Fruit fly (Drosophila melanogaster) whole organism, embryonic: Measurements from ENCODE around the gene Tsp29Fb.

Experiments
- Abd-B ChIP-seq: fragments of 200-800 bp; sonication (Bioruptor generic); optimal IDR thresholded peaks from 2 replicates; lab custom pipeline; 2018; ENCODE audit warnings: missing biosample characterization, mild to moderate bottlenecking, missing genetic modification characterization, moderate library complexity
- Antp ChIP-seq: fragments of 200-800 bp; sonication (Bioruptor generic); optimal IDR thresholded peaks from 3 replicates; lab custom pipeline; 2016; ENCODE audit warnings: missing biosample characterization, missing genetic modification characterization
- Asciz ChIP-seq: fragments of 200-800 bp; sonication (Bioruptor generic); optimal IDR thresholded peaks from 2 replicates; lab custom pipeline; 2017; ENCODE audit warnings: missing biosample characterization, mild to moderate bottlenecking, missing genetic modification characterization, missing genetic modification reagents
- Atf3 ChIP-seq: fragments of 200-800 bp; sonication (Bioruptor generic); optimal IDR thresholded peaks from 3 replicates; lab custom pipeline; 2016; ENCODE audit warnings: missing biosample characterization, missing genetic modification characterization
- CG10366 ChIP-seq: fragments of 200-800 bp; sonication (Bioruptor generic); IDR thresholded peaks from 2 replicates; pipeline ENCODE4 v1.3.6; 2022; ENCODE audit warnings: missing biosample characterization, missing genetic modification characterization
- CG10462 ChIP-seq: fragments of 200-800 bp; sonication (Bioruptor generic); optimal IDR thresholded peaks from 2 replicates; lab custom pipeline; 2016; ENCODE audit warnings: missing biosample characterization, missing genetic modification characterization
- CG10654 ChIP-seq: fragments of 200-800 bp; sonication (Bioruptor generic); optimal IDR thresholded peaks from 2 replicates; lab custom pipeline; 2016; ENCODE audit warnings: missing biosample characterization, missing genetic modification characterization
- CG14050 ChIP-seq: fragments of 200-800 bp; sonication (Bioruptor generic); IDR thresholded peaks from 3 replicates; pipeline ENCODE4 v1.3.6; 2022; ENCODE audit warnings: missing biosample characterization, missing genetic modification characterization
- CG14710 ChIP-seq: fragments of 200-800 bp; sonication (Bioruptor generic); optimal IDR thresholded peaks from 3 replicates; lab custom pipeline; 2019; ENCODE audit warnings: missing biosample characterization, mild to moderate bottlenecking, missing genetic modification characterization, moderate library complexity
- CG16813 ChIP-seq: fragments of 200-800 bp; sonication (Bioruptor generic); IDR thresholded peaks from 3 replicates; pipeline ENCODE4 v1.3.6; 2022; ENCODE audit warnings: missing biosample characterization, missing genetic modification characterization; ENCODE audit not compliant: partially characterized antibody
- CG2678 ChIP-seq: fragments of 200-800 bp; sonication (Bioruptor generic); optimal IDR thresholded peaks from 3 replicates; lab custom pipeline; 2019; ENCODE audit warnings: missing biosample characterization, mild to moderate bottlenecking, missing genetic modification characterization, moderate library complexity
- CG32767 ChIP-seq: fragments of 200-800 bp; sonication (Bioruptor generic); IDR thresholded peaks from 2 replicates; pipeline ENCODE4 v1.3.6; 2022; ENCODE audit warnings: missing biosample characterization, missing genetic modification characterization
- CG3281 ChIP-seq: fragments of 200-800 bp; sonication (Bioruptor generic); optimal IDR thresholded peaks from 3 replicates; lab custom pipeline; 2017; ENCODE audit warnings: missing biosample characterization, mild to moderate bottlenecking, missing genetic modification characterization
- CG3838 ChIP-seq: fragments of 200-800 bp; sonication (Bioruptor generic); optimal IDR thresholded peaks from 3 replicates; lab custom pipeline; 2016; ENCODE audit warnings: missing biosample characterization, missing genetic modification characterization
- CG4854 ChIP-seq: fragments of 200-800 bp; sonication (Bioruptor generic); optimal IDR thresholded peaks from 2 replicates; lab custom pipeline; 2016; ENCODE audit warnings: missing biosample characterization, missing genetic modification characterization, inconsistent platforms
- CG7271 ChIP-seq: fragments of 200-800 bp; sonication (Bioruptor generic); optimal IDR thresholded peaks from 2 replicates; lab custom pipeline; 2018; ENCODE audit warnings: missing biosample characterization, mild to moderate bottlenecking, missing genetic modification characterization, moderate library complexity
- CG7357 ChIP-seq: fragments of 200-800 bp; sonication (Bioruptor generic); IDR thresholded peaks from 3 replicates; pipeline ENCODE4 v1.3.6; 2022; ENCODE audit warnings: missing biosample characterization, missing genetic modification characterization
- CG7372 ChIP-seq: fragments of 200-800 bp; sonication (Bioruptor generic); IDR thresholded peaks from 2 replicates; pipeline ENCODE4 v1.3.6; 2022; ENCODE audit warnings: missing biosample characterization, missing genetic modification characterization
- CG8924 ChIP-seq: fragments of 200-800 bp; optimal IDR thresholded peaks from 3 replicates; lab custom pipeline; 2019; ENCODE audit warnings: missing biosample characterization, mild to moderate bottlenecking, missing genetic modification characterization, moderate library complexity
- CG9817 ChIP-seq: fragments of 200-800 bp; sonication (Bioruptor generic); optimal IDR thresholded peaks from 2 replicates; lab custom pipeline; 2018; ENCODE audit warnings: missing biosample characterization, mild to moderate bottlenecking, missing genetic modification characterization, moderate library complexity
- D19A ChIP-seq: fragments of 200-800 bp; optimal IDR thresholded peaks from 3 replicates; lab custom pipeline; 2019; ENCODE audit warnings: missing biosample characterization, mild to moderate bottlenecking, missing genetic modification characterization, moderate library complexity
- E2f2 ChIP-seq: fragments of 200-800 bp; sonication (Bioruptor generic); IDR thresholded peaks from 2 replicates; pipeline ENCODE4 v1.3.6; 2022; ENCODE audit warnings: missing biosample characterization, missing genetic modification characterization
- Ets97D ChIP-seq: fragments of 200-800 bp; sonication (Bioruptor generic); optimal IDR thresholded peaks from 3 replicates; lab custom pipeline; 2016; ENCODE audit warnings: missing biosample characterization, missing genetic modification characterization
- H2.0 ChIP-seq: fragments of 200-800 bp; sonication (Bioruptor generic); IDR thresholded peaks from 2 replicates; pipeline ENCODE4 v1.3.6; 2022; ENCODE audit warnings: missing biosample characterization, missing genetic modification characterization
- HmgZ ChIP-seq: fragments of 200-800 bp; sonication (Bioruptor generic); optimal IDR thresholded peaks from 2 replicates; lab custom pipeline; 2018; ENCODE audit warnings: missing biosample characterization, mild to moderate bottlenecking, missing genetic modification characterization
- Hr78 ChIP-seq, 2 experiments: fragments of 200-800 bp in 1 of 2; fragments of >200 bp in 1 of 2; sonication (Bioruptor generic) in 1 of 2; optimal IDR thresholded peaks; 2 replicates each; lab custom pipeline; 2017 to 2019; ENCODE audit warnings: missing biosample characterization in 2 of 2, missing genetic modification characterization in 2 of 2, mild to moderate bottlenecking in 1 of 2, moderate library complexity in 1 of 2
- PHDP ChIP-seq: fragments of 200-800 bp; sonication (Bioruptor generic); optimal IDR thresholded peaks from 3 replicates; lab custom pipeline; 2018; ENCODE audit warnings: missing biosample characterization, mild to moderate bottlenecking, missing genetic modification characterization, moderate library complexity
- Six4 ChIP-seq: fragments of 200-800 bp; sonication (Bioruptor generic); optimal IDR thresholded peaks from 2 replicates; lab custom pipeline; 2016; ENCODE audit warnings: missing biosample characterization, missing genetic modification characterization
- Sox102F ChIP-seq: fragments of 200-800 bp; sonication (Bioruptor generic); optimal IDR thresholded peaks from 2 replicates; lab custom pipeline; 2018; ENCODE audit warnings: missing biosample characterization, mild to moderate bottlenecking, missing genetic modification characterization, moderate library complexity
- Taf1 ChIP-seq: fragments of 200-800 bp; sonication (Bioruptor generic); IDR thresholded peaks from 2 replicates; pipeline ENCODE4 v1.3.6; 2022; ENCODE audit warnings: missing biosample characterization, missing genetic modification characterization
- Xrp1 ChIP-seq: fragments of 200-800 bp; sonication (Bioruptor generic); IDR thresholded peaks from 2 replicates; pipeline ENCODE4 v1.3.6; 2022; ENCODE audit warnings: missing biosample characterization, missing genetic modification characterization
- az2 ChIP-seq: fragments of 200-800 bp; sonication (Bioruptor generic); optimal IDR thresholded peaks from 3 replicates; lab custom pipeline; 2016; ENCODE audit warnings: missing biosample characterization, missing genetic modification characterization
- bsh ChIP-seq, 2 experiments: fragments of 200-800 bp; sonication (Bioruptor generic); optimal IDR thresholded peaks; 2 replicates each; lab custom pipeline; 2017 to 2018; ENCODE audit warnings: mild to moderate bottlenecking in 2 of 2, missing biosample characterization in 2 of 2, missing genetic modification characterization in 2 of 2, moderate library complexity in 1 of 2
- caup ChIP-seq: fragments of 200-800 bp; sonication (Bioruptor generic); optimal IDR thresholded peaks from 3 replicates; lab custom pipeline; 2017; ENCODE audit warnings: missing biosample characterization, mild to moderate bottlenecking, missing genetic modification characterization, moderate library complexity; ENCODE audit not compliant: severe bottlenecking
- cwo ChIP-seq: fragments of 200-800 bp; sonication (Bioruptor generic); optimal IDR thresholded peaks from 3 replicates; lab custom pipeline; 2017; ENCODE audit warnings: missing biosample characterization, missing genetic modification characterization, mild to moderate bottlenecking, moderate library complexity, missing genetic modification reagents
- fd3F ChIP-seq: fragments of 200-800 bp; sonication (Bioruptor generic); optimal IDR thresholded peaks from 2 replicates; lab custom pipeline; 2018; ENCODE audit warnings: missing biosample characterization, mild to moderate bottlenecking, missing genetic modification characterization, moderate library complexity
- grau ChIP-seq: fragments of 200-800 bp; optimal IDR thresholded peaks from 3 replicates; lab custom pipeline; 2019; ENCODE audit warnings: missing biosample characterization, mild to moderate bottlenecking, missing genetic modification characterization, moderate library complexity
- grn ChIP-seq: fragments of 200-800 bp; sonication (Bioruptor generic); optimal IDR thresholded peaks from 3 replicates; lab custom pipeline; 2017; ENCODE audit warnings: missing biosample characterization, missing genetic modification characterization
- gro ChIP-seq: fragments of 200-800 bp; sonication (Bioruptor generic); optimal IDR thresholded peaks from 2 replicates; lab custom pipeline; 2016; ENCODE audit warnings: missing biosample characterization, missing genetic modification characterization
- lab ChIP-seq: fragments of 200-800 bp; sonication (Bioruptor generic); optimal IDR thresholded peaks from 3 replicates; lab custom pipeline; 2017; ENCODE audit warnings: missing biosample characterization, missing genetic modification characterization, mild to moderate bottlenecking, moderate library complexity, missing genetic modification reagents
- lbe ChIP-seq: fragments of 200-800 bp; sonication (Bioruptor generic); optimal IDR thresholded peaks from 2 replicates; lab custom pipeline; 2016; ENCODE audit warnings: missing biosample characterization, mild to moderate bottlenecking, missing genetic modification characterization
- mld ChIP-seq: fragments of 200-800 bp; sonication (Bioruptor generic); IDR thresholded peaks from 3 replicates; pipeline ENCODE4 v1.3.6; 2022; ENCODE audit warnings: missing biosample characterization, missing genetic modification characterization; ENCODE audit not compliant: partially characterized antibody
- pum ChIP-seq: fragments of 200-800 bp; sonication (Bioruptor generic); optimal IDR thresholded peaks from 2 replicates; lab custom pipeline; 2016; ENCODE audit warnings: missing biosample characterization, missing genetic modification characterization
- shn ChIP-seq: fragments of 200-800 bp; sonication (Bioruptor generic); optimal IDR thresholded peaks from 3 replicates; lab custom pipeline; 2016; ENCODE audit warnings: missing biosample characterization, missing genetic modification characterization
- slbo ChIP-seq: fragments of 200-800 bp; sonication (Bioruptor generic); IDR thresholded peaks from 2 replicates; pipeline ENCODE4 v1.3.6; 2022; ENCODE audit warnings: missing biosample characterization, missing genetic modification characterization
- tin ChIP-seq: fragments of 200-800 bp; sonication (Bioruptor generic); optimal IDR thresholded peaks from 3 replicates; lab custom pipeline; 2016; ENCODE audit warnings: missing biosample characterization, missing genetic modification characterization
- trh ChIP-seq: fragments of 200-800 bp; sonication (Bioruptor generic); optimal IDR thresholded peaks from 2 replicates; lab custom pipeline; 2016; ENCODE audit warnings: missing biosample characterization, missing genetic modification characterization
- ttk ChIP-seq: fragments of 200-800 bp; sonication (Bioruptor generic); IDR thresholded peaks from 2 replicates; pipeline ENCODE4 v2.1.2; 2022; ENCODE audit warnings: missing biosample characterization, missing genetic modification characterization

Tsp29Fb gene

dm6 chr2L:8982584-8983302, 45.6 kb downstream of the Tsp29Fb start (continued):
- no peak for TF ChIP-seq mld (GFP tag; lab: Robert Waterston, UW)
- TF ChIP-seq CG7271 (tag; lab: Kevin White, UChicago): no peak
- no peak for TF ChIP-seq trh (GFP tag; lab: Kevin White, UChicago)
- peak in 1 of 2 experiments; percentile 23 for TF ChIP-seq bsh (GFP tag; optimal IDR thresholded peaks at IDR 0.05; lab: Kevin White, UChicago)
- peak; percentile 25; the same call in 1 of the 3 replicates for TF ChIP-seq CG14050
- TF ChIP-seq CG14710: peak; percentile 7
- TF ChIP-seq Atf3 (GFP tag; lab: Kevin White, UChicago): peak; percentile 34
- peak; percentile 45 for TF ChIP-seq fd3F (GFP tag; lab: Kevin White, UChicago)
- peak; percentile 47; the same call in 1 of the 2 replicates for TF ChIP-seq CG7372 (GFP tag; lab: Robert Waterston, UW)
- no peak for TF ChIP-seq CG4854 (GFP tag; lab: Kevin White, UChicago)
- peak; percentile 3 for TF ChIP-seq CG3838 (GFP tag; lab: Kevin White, UChicago)
- TF ChIP-seq caup (GFP tag; lab: Kevin White, UChicago): peak; percentile 27
- TF ChIP-seq CG7357 (GFP tag; lab: Robert Waterston, UW): peak; percentile 42; the same call in 1 of the 3 replicates
- TF ChIP-seq cwo (GFP tag; lab: Kevin White, UChicago): peak; percentile 32
- TF ChIP-seq tin (GFP tag; lab: Kevin White, UChicago): peak; percentile 5
- no peak for TF ChIP-seq CG16813
- peak; percentile 33; the same call in 1 of the 2 replicates for TF ChIP-seq ttk
- TF ChIP-seq pum (GFP tag; lab: Kevin White, UChicago): no peak
- peak; percentile 23 for TF ChIP-seq CG3281 (GFP tag; lab: Kevin White, UChicago)
- peak; percentile 74 for TF ChIP-seq lab (GFP tag; lab: Kevin White, UChicago)
- no peak for TF ChIP-seq CG8924 (tag; lab: Kevin White, UChicago)
- 0 out of 2 replicates have a peak, but pooled peaks have one; percentile 27 for TF ChIP-seq CG32767 (GFP tag; lab: Robert Waterston, UW)
- peak; percentile 22 for TF ChIP-seq Antp (GFP tag; lab: Kevin White, UChicago)
- TF ChIP-seq gro (GFP tag; lab: Kevin White, UChicago): peak; percentile 62
- no peak for TF ChIP-seq shn (GFP tag; lab: Kevin White, UChicago)
- no peak for TF ChIP-seq Taf1 (GFP tag; lab: Robert Waterston, UW)
- peak; percentile 78 for TF ChIP-seq CG2678 (tag; lab: Kevin White, UChicago)
- TF ChIP-seq CG10654: peak; percentile 4
- peak; percentile 62 for TF ChIP-seq PHDP (tag; lab: Kevin White, UChicago)
- peak; percentile 49 for TF ChIP-seq Asciz
- TF ChIP-seq H2.0 (GFP tag; lab: Robert Waterston, UW): peak; percentile 15; the same call in 1 of the 2 replicates
- TF ChIP-seq Sox102F (GFP tag; lab: Kevin White, UChicago): peak; percentile 69
- TF ChIP-seq slbo (GFP tag; lab: Robert Waterston, UW): peak; percentile 68
- no peak for TF ChIP-seq lbe (GFP tag; lab: Kevin White, UChicago)
- TF ChIP-seq grau (tag; lab: Kevin White, UChicago): peak; percentile 48
- TF ChIP-seq CG9817 (tag; lab: Kevin White, UChicago): peak; percentile 46
- TF ChIP-seq Xrp1 (GFP tag; lab: Robert Waterston, UW): peak; percentile 38; the same call in 1 of the 2 replicates
- TF ChIP-seq CG10462 (GFP tag; lab: Kevin White, UChicago): no peak
- peak; percentile 28 for TF ChIP-seq Abd-B
- peak in 1 of 2 experiments; percentile 67 for TF ChIP-seq Hr78 (GFP tag; optimal IDR thresholded peaks at IDR 0.05; lab: Kevin White, UChicago)
- peak; percentile 54; the same call in 1 of the 2 replicates for TF ChIP-seq E2f2 (GFP tag; lab: Robert Waterston, UW)
- TF ChIP-seq az2 (GFP tag; lab: Kevin White, UChicago): peak; percentile 31
- TF ChIP-seq HmgZ (tag; lab: Kevin White, UChicago): peak; percentile 8
- peak; percentile 45; the same call in 1 of the 2 replicates for TF ChIP-seq CG10366 (GFP tag; lab: Robert Waterston, UW)
- no peak for TF ChIP-seq Ets97D (GFP tag; lab: Kevin White, UChicago)
- peak; percentile 84 for TF ChIP-seq grn (GFP tag; lab: Kevin White, UChicago)
- TF ChIP-seq Six4 (GFP tag; lab: Kevin White, UChicago): no peak
- TF ChIP-seq D19A (tag; lab: Kevin White, UChicago): peak; percentile 1
